Worm (Caenorhabditis elegans): Measurements from ENCODE around the gene C06H2.2.
A peak's percentile ranks its signal among the peaks of the same experiment; 100 is the strongest.

The C06H2.2 gene

DNA sequence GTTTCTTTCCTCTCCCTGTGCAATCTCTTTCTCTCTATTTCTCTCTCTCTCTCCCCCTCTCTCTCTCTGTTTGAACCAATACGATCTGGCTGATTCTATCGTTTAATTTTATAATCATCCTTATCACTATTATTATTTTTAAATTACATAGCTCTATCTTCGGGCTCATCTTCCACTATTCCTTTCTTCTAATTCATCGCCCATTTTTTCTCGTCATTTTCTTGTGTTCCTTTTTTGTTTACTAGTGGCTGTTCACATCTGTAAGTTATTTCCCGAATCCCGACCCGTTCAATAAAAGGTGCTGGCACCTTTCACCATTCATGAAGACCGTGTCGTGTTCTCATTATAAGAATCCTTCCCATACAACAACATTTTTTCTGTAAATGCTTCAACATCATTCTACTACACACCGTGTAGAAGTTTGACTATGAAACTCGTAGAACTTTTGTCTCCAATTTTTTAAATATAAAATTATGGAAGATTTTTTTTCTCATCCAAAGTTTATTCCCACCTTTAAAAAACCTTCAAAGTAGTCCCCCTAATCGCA, 6.8 kb upstream of the C06H2.2 start:
- TF ChIP-seq klf-2 (GFP tag; conservative IDR thresholded peaks at IDR 0.05) (no peak), ref-1 (GFP tag; conservative IDR thresholded peaks at IDR 0.05) (no peak), med-1 (GFP tag; optimal IDR thresholded peaks at IDR 0.05; ENCODE audit: insufficient read depth) (no peak), cog-1 (tag; optimal IDR thresholded peaks at IDR 0.05) (no peak), ztf-29 (GFP tag; IDR thresholded peaks at IDR 0.05) (no peak), flt-1 (GFP tag; IDR thresholded peaks at IDR 0.05) (no peak), ztf-23 (GFP tag; IDR thresholded peaks at IDR 0.05) (no peak), T22C8.4 (GFP tag; IDR thresholded peaks at IDR 0.05) (no peak), tab-1 (GFP tag; IDR thresholded peaks at IDR 0.05) (no peak)

DNA sequence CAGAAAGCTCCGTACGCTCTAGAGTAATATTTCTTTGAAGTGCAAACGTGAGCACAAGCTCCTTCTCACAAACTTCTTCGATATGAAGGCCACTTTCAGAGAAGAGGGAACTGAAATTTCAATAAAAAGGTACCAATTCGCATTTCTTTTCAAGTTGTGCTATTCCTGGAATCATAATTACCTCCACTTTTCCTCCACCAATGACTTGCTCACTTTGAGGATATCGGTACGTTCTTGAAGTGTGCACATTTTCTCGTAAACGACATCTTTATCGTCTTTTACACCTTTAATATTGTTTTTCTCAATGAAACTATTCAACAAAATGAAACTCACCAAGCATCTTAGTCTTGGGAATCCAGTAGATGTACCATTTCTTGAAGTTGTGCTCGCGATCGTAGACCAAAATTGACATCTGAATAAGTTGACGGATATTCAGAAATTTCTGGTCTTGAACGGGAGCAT, 5.7 kb upstream of the C06H2.2 start, which contains the start of gene scb-1:
scb-1 (minus strand) TSS at position 412 of the 462 bp plus-strand sequence.
- TF ChIP-seq cog-1 (tag; optimal IDR thresholded peaks at IDR 0.05) (no peak), klf-2 (GFP tag; conservative IDR thresholded peaks at IDR 0.05) (no peak), ztf-29 (GFP tag; IDR thresholded peaks at IDR 0.05) (no peak), T22C8.4 (GFP tag; IDR thresholded peaks at IDR 0.05) (no peak), ref-1 (GFP tag; conservative IDR thresholded peaks at IDR 0.05) (no peak), ztf-23 (GFP tag; IDR thresholded peaks at IDR 0.05) (no peak), med-1 (GFP tag; optimal IDR thresholded peaks at IDR 0.05; ENCODE audit: insufficient read depth) (no peak), flt-1 (GFP tag; IDR thresholded peaks at IDR 0.05) (no peak), tab-1 (GFP tag; IDR thresholded peaks at IDR 0.05) (no peak)

DNA sequence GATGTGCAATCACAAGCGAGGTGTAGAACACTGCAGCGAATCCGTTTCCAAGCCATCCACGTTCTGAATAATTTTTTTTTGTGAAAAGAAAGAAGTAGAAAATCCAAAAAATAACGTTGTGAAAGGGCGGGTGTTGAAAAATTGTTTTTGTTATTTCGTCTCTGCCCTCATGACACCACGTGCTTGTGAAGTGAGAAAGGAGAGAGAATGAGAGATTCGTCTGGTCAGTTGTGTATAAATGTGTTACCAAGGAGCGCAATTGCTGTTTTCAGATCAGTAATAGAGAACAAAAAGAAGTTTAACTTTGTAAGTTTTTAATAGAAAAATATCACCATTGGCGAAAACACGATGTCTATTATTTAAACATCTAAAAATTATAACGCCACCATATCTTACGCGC, 3.8 kb upstream of the C06H2.2 start:
- TF ChIP-seq med-1 (GFP tag; optimal IDR thresholded peaks at IDR 0.05; ENCODE audit: insufficient read depth) (no peak), ztf-29 (GFP tag; IDR thresholded peaks at IDR 0.05) (no peak), tab-1 (GFP tag; IDR thresholded peaks at IDR 0.05) (no peak), ref-1 (GFP tag; conservative IDR thresholded peaks at IDR 0.05) (no peak), flt-1 (GFP tag; IDR thresholded peaks at IDR 0.05) (no peak), klf-2 (GFP tag; conservative IDR thresholded peaks at IDR 0.05) (no peak), cog-1 (tag; optimal IDR thresholded peaks at IDR 0.05) (no peak), ztf-23 (GFP tag; IDR thresholded peaks at IDR 0.05) (no peak), T22C8.4 (GFP tag; IDR thresholded peaks at IDR 0.05) (no peak)

DNA sequence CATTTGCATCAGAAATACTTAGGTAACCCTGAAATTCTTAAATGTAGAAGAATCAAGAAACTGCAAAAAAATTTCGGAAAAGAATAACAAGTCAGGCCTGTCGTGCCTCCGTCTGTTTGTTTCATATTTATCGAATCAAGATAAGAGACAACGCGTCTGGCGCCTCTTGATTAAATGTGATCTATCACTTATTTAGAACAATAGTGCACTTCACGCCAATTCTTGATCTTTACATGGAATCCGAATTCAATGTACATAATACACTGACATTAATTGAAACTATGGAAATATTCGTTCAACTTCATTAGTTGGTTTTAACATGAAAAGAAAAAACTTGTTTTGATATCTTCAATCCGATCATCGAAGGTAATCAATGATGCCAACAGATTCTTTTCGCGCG, 2.6 kb upstream of the C06H2.2 start, which contains the start of gene mboa-2:
mboa-2 (minus strand) TSS at position 28 of the 400 bp plus-strand sequence.
- no peak for TF ChIP-seq klf-2 (GFP tag; conservative IDR thresholded peaks at IDR 0.05)
- TF ChIP-seq ztf-29 (GFP tag; IDR thresholded peaks at IDR 0.05), result no peak
- no peak for TF ChIP-seq tab-1 (GFP tag; IDR thresholded peaks at IDR 0.05)
- no peak for TF ChIP-seq ref-1 (GFP tag; conservative IDR thresholded peaks at IDR 0.05)
- no peak for TF ChIP-seq ztf-23 (GFP tag; IDR thresholded peaks at IDR 0.05)
- no peak for TF ChIP-seq med-1 (GFP tag; optimal IDR thresholded peaks at IDR 0.05; ENCODE audit: insufficient read depth)
- TF ChIP-seq flt-1 (GFP tag; IDR thresholded peaks at IDR 0.05), result no peak

DNA sequence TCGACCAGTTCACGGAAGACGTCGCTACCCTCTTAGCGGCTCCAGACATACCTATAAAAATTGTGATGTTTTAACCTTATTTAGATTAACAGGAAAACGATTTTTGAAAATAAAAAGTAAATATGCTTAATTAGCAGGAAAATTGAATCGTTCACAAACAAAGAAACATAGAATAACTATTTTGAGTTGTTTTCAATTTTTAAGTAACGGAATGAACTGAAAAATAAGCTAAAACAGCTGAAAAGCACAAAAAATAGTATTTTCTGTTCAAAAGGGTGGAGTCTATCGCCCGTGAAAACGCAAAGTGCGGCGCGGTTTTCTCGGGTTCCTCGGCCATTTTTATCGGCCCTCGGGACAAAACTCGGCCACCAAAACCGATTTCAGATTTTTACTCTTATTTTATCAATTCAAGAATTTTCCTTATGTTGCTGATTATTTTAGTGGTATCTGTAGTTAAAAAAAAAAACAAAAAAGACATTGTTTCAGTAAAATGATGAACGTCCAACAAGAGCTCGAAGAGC, 1.1 kb upstream of the C06H2.2 start, which contains the start of the genes atp-5 and lmtr-3:
atp-5 (minus strand) TSS at position 51 of the 521 bp plus-strand sequence.
lmtr-3 (plus strand) TSS at position 370 of the 521 bp plus-strand sequence.
- TF ChIP-seq tab-1 (GFP tag; IDR thresholded peaks at IDR 0.05) (no peak), ztf-23 (GFP tag; IDR thresholded peaks at IDR 0.05) (peak; percentile 76), ref-1 (GFP tag; conservative IDR thresholded peaks at IDR 0.05) (no peak), cog-1 (tag; optimal IDR thresholded peaks at IDR 0.05) (peak; percentile 34), med-1 (GFP tag; optimal IDR thresholded peaks at IDR 0.05; ENCODE audit: insufficient read depth) (no peak), flt-1 (GFP tag; IDR thresholded peaks at IDR 0.05) (peak; percentile 60), T22C8.4 (GFP tag; IDR thresholded peaks at IDR 0.05) (peak; percentile 57; the same call in 1 of the 2 replicates)

DNA sequence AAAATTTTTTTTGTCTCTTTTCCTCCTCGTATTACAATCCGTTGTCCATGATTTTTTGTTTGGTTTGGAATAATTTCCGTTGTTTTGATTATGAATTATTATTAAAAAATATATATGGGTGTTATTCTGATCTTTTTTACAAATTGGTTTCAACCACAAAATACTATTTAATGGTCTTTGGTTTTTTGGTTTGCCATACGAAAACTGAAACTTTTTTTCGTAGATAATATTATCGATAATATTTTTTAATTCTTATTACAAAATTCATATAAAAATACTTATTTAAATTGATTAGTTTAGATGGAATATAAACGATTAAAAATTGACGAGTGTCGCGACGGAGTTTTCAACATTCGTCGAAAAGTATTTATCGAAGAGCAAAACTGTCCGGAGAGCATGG, 2.2 kb downstream of the C06H2.2 start, which contains the start of gene jmjd-5:
jmjd-5 (plus strand) TSS at position 301 of the 400 bp plus-strand sequence.
- TF ChIP-seq flt-1 (GFP tag; IDR thresholded peaks at IDR 0.05) (no peak), med-1 (GFP tag; optimal IDR thresholded peaks at IDR 0.05; ENCODE audit: insufficient read depth) (no peak), ref-1 (GFP tag; conservative IDR thresholded peaks at IDR 0.05) (no peak), cog-1 (tag; optimal IDR thresholded peaks at IDR 0.05) (no peak), T22C8.4 (GFP tag; IDR thresholded peaks at IDR 0.05) (no peak), ztf-23 (GFP tag; IDR thresholded peaks at IDR 0.05) (no peak), tab-1 (GFP tag; IDR thresholded peaks at IDR 0.05) (no peak), klf-2 (GFP tag; conservative IDR thresholded peaks at IDR 0.05) (no peak), ztf-29 (GFP tag; IDR thresholded peaks at IDR 0.05) (no peak)

DNA sequence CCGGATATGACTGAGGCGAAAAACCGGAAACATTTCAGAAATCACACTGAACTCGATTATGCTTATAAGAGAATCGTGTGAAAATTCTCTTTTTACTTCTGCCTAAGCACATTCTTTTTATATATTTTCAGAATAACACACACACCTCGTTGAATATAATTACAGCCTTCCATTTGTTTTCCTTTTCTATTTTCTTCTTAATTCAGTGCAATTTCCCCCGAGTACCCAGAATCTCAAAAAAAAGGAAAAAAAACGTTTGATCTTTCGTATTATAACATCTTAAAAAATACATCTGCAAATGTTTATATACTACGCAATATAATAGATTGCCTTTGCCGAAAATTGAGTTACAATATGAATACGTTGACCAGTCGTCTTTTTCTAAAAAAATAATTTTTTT, 6.8 kb downstream of the C06H2.2 start:
- no peak for TF ChIP-seq cog-1 (tag; optimal IDR thresholded peaks at IDR 0.05)

DNA sequence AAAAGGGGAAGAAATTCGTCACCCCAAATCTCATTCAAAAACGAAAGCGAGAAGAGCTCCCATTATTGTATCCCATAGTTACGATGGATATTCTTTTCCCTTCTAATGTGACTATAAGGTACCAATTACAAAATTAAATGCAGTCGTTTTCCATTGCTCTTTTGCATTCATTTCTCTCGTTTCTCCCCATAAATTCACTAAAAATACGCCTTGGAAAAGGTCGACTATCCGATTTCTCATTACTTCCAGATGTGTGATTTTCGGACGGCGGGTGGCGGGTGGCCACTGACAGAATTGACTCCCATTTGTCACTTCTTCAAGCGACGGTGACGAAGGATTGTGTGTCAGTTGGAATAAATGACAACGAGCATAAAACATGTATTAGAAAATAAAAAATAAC, 8.5 kb downstream of the C06H2.2 start:
- TF ChIP-seq ztf-29 (GFP tag; IDR thresholded peaks at IDR 0.05), result no peak
- no peak for TF ChIP-seq med-1 (GFP tag; optimal IDR thresholded peaks at IDR 0.05; ENCODE audit: insufficient read depth)
- no peak for TF ChIP-seq T22C8.4 (GFP tag; IDR thresholded peaks at IDR 0.05)
- no peak for TF ChIP-seq cog-1 (tag; optimal IDR thresholded peaks at IDR 0.05)
- TF ChIP-seq tab-1 (GFP tag; IDR thresholded peaks at IDR 0.05), result no peak
- TF ChIP-seq ref-1 (GFP tag; conservative IDR thresholded peaks at IDR 0.05), result no peak
- no peak for TF ChIP-seq ztf-23 (GFP tag; IDR thresholded peaks at IDR 0.05)
- TF ChIP-seq klf-2 (GFP tag; conservative IDR thresholded peaks at IDR 0.05), result no peak
- TF ChIP-seq flt-1 (GFP tag; IDR thresholded peaks at IDR 0.05), result no peak

DNA sequence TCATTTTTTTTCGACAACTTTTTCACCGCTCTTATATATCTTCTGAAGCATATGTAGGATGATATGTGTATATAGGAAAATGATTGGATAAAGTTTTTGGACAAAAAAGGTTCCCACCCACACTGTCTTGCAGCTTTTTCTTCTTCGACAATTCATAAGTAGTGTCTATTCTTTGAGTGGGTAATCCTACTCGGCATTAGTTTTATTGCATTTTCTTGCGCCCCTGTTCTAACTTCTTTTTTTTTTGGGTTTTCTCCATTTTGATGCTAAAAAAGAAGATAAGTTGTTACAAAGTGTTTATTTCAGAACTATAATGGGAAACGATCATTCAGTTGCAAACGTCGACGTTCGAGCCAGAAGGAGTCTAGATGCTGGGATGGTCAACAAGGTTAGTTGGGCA, 9.3 kb downstream of the C06H2.2 start, which contains the start of gene glb-3:
glb-3 (plus strand) TSS at position 301 of the 400 bp plus-strand sequence.
- TF ChIP-seq cog-1 (tag; optimal IDR thresholded peaks at IDR 0.05), result no peak

DNA sequence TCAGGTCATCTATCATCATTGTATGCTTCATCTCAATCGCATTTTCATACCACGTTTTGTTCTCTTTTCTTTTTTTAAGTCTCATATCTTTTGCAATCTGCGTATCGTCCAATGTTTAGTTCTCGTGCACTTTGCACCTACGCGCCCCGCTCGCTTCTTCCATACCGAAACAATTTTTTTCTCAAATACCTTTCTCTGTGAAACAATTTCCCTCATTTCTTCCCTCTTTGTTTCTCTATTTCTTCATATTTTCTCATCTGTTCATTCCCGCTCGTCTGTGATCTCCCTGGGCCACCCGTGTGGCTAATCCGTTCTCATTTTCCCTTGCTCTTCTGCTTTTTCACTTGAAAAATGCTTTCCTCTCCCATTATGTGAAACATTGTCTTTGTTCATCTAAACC, 15.3 kb downstream of the C06H2.2 start:
- TF ChIP-seq tab-1 (GFP tag; IDR thresholded peaks at IDR 0.05) (no peak), klf-2 (GFP tag; conservative IDR thresholded peaks at IDR 0.05) (no peak)

All from whole organism, midembryonic.